Fruit fly (Drosophila melanogaster): ENCODE measurements around the gene CG13073.

dm6 chr3L:16241296-16241695 lies 24.2 kb upstream of the CG13073 start:
- no peak for TF ChIP-seq psq (optimal IDR thresholded peaks at IDR 0.05)
- TF ChIP-seq Dll (optimal IDR thresholded peaks at IDR 0.05), result no peak
- no peak for TF ChIP-seq CG8478 (optimal IDR thresholded peaks at IDR 0.05)
- peak in 1 of 2 experiments; percentile 61 for TF ChIP-seq EcR (GFP tag; optimal IDR thresholded peaks at IDR 0.05)
- TF ChIP-seq pan (optimal IDR thresholded peaks at IDR 0.05), result no peak
